Fruit fly (Drosophila melanogaster): ENCODE data around the gene alpha-Man-IIa.
A peak's percentile ranks its signal among the peaks of the same experiment; 100 is the strongest.

The alpha-Man-IIa gene

dm6 chr3R:9436358-9436972 lies 24.1 kb downstream of the alpha-Man-IIa start:
- TF ChIP-seq CG8119 (GFP tag; IDR thresholded peaks at IDR 0.05) (0 out of 3 replicates have a peak, but pooled peaks have one; percentile 17), Eip78C (GFP tag) (no peak), vri (GFP tag; optimal IDR thresholded peaks at IDR 0.05) (peak; percentile 80), svp (GFP tag) (peak; percentile 61), Eip93F (GFP tag; optimal IDR thresholded peaks at IDR 0.05) (no peak), Hr39 (GFP tag; optimal IDR thresholded peaks at IDR 0.05) (no peak), eg (GFP tag; IDR thresholded peaks at IDR 0.05) (peak; percentile 46; the same call in 2 of the 3 replicates), CG11902 (GFP tag; optimal IDR thresholded peaks at IDR 0.05) (no peak), Lpt (GFP tag; optimal IDR thresholded peaks at IDR 0.05) (no peak), CG16779 (tag; optimal IDR thresholded peaks at IDR 0.05) (no peak), CG15336 (GFP tag; IDR thresholded peaks at IDR 0.05) (peak; percentile 23; the same call in 1 of the 2 replicates), Gug (GFP tag; IDR thresholded peaks at IDR 0.05) (no peak), Hr4 (GFP tag; optimal IDR thresholded peaks at IDR 0.05) (no peak), cyc (GFP tag; optimal IDR thresholded peaks at IDR 0.05) (no peak), CG6163 (GFP tag; IDR thresholded peaks at IDR 0.05) (0 out of 3 replicates have a peak, but pooled peaks have one; percentile 12), Sox15 (GFP tag; optimal IDR thresholded peaks at IDR 0.05) (no peak), fkh (GFP tag; optimal IDR thresholded peaks at IDR 0.05) (peak; percentile 63), CG4318 (GFP tag; optimal IDR thresholded peaks at IDR 0.05) (no peak)

- TF ChIP-seq Blimp-1 (GFP tag; optimal IDR thresholded peaks at IDR 0.05) (no peak), CG11762 (GFP tag; optimal IDR thresholded peaks at IDR 0.05; ENCODE audit: insufficient read depth) (no peak), Sox102F (GFP tag; optimal IDR thresholded peaks at IDR 0.05) (no peak), CG7368 (GFP tag; optimal IDR thresholded peaks at IDR 0.05) (no peak), CG31627 (GFP tag; optimal IDR thresholded peaks at IDR 0.05) (no peak), esn (GFP tag; optimal IDR thresholded peaks at IDR 0.05) (no peak)
These were observed 25.3 kb downstream of the alpha-Man-IIa start for dm6 chr3R:9437618-9438017.

- TF ChIP-seq CG6854 (GFP tag; optimal IDR thresholded peaks at IDR 0.05) (no peak), cyc (GFP tag; optimal IDR thresholded peaks at IDR 0.05) (no peak), fd59A (GFP tag; optimal IDR thresholded peaks at IDR 0.05) (no peak), Lpt (GFP tag; optimal IDR thresholded peaks at IDR 0.05) (no peak), CG8119 (GFP tag; IDR thresholded peaks at IDR 0.05) (no peak), OdsH (GFP tag; optimal IDR thresholded peaks at IDR 0.05) (no peak), CG11762 (GFP tag; optimal IDR thresholded peaks at IDR 0.05; ENCODE audit: insufficient read depth) (no peak), salr (GFP tag; optimal IDR thresholded peaks at IDR 0.05) (no peak), dsx (GFP tag; optimal IDR thresholded peaks at IDR 0.05; ENCODE audit: poor library complexity, severe bottlenecking) (no peak), pdm3 (GFP tag; optimal IDR thresholded peaks at IDR 0.05) (no peak)
These were observed 28.8 kb downstream of the alpha-Man-IIa start for dm6 chr3R:9441134-9441533.

- TF ChIP-seq Ets21C (GFP tag; optimal IDR thresholded peaks at IDR 0.05) (no peak), CG6792 (GFP tag; optimal IDR thresholded peaks at IDR 0.05) (no peak), CG3032 (tag; optimal IDR thresholded peaks at IDR 0.05) (no peak), Lpt (GFP tag; optimal IDR thresholded peaks at IDR 0.05) (no peak), achi (GFP tag; optimal IDR thresholded peaks at IDR 0.05) (no peak), Hr38 (GFP tag; optimal IDR thresholded peaks at IDR 0.05) (no peak), spab (GFP tag; optimal IDR thresholded peaks at IDR 0.05) (no peak), fkh (GFP tag; optimal IDR thresholded peaks at IDR 0.05) (no peak), CG10669 (GFP tag; optimal IDR thresholded peaks at IDR 0.05) (no peak), ss (GFP tag; optimal IDR thresholded peaks at IDR 0.05) (no peak), CG8632 (GFP tag; optimal IDR thresholded peaks at IDR 0.05) (no peak), lz (GFP tag; optimal IDR thresholded peaks at IDR 0.05) (no peak), CG11294 (GFP tag; IDR thresholded peaks at IDR 0.05) (no peak), CG6276 (GFP tag; optimal IDR thresholded peaks at IDR 0.05) (no peak), cyc (GFP tag; optimal IDR thresholded peaks at IDR 0.05) (no peak), salr (GFP tag; optimal IDR thresholded peaks at IDR 0.05) (no peak), CG8119 (GFP tag; IDR thresholded peaks at IDR 0.05) (no peak), Sox14 (GFP tag; optimal IDR thresholded peaks at IDR 0.05) (no peak), CG11902 (GFP tag; optimal IDR thresholded peaks at IDR 0.05) (no peak)
These were observed 29.6 kb downstream of the alpha-Man-IIa start for dm6 chr3R:9441996-9442395.
